Worm (Caenorhabditis elegans) whole organism, L1 larva: ENCODE data around the gene M04D8.4.

Experiments
- C04F5.9 ChIP-seq: sonication (generic microtip); optimal IDR thresholded peaks from 2 replicates; lab custom pipeline; 2016; ENCODE audit warnings: missing genetic modification characterization, missing compliant biosample characterization
- C34B4.2 ChIP-seq: sonication (generic microtip); optimal IDR thresholded peaks from 2 replicates; lab custom pipeline; 2017; ENCODE audit warnings: mild to moderate bottlenecking, missing genetic modification characterization, missing compliant biosample characterization
- F16B12.6 ChIP-seq: fragments of 150-350 bp; optimal IDR thresholded peaks from 2 replicates; lab custom pipeline; 2014; ENCODE audit warnings: missing biosample characterization, missing genetic modification characterization
- alr-1 ChIP-seq: fragments of 200-800 bp; sonication (Bioruptor generic); optimal IDR thresholded peaks from 2 replicates; lab custom pipeline; 2018; ENCODE audit warnings: borderline replicate concordance, mild to moderate bottlenecking, missing genetic modification characterization, missing compliant biosample characterization
- ceh-8 ChIP-seq: fragments of 200-800 bp; sonication (Bioruptor generic); optimal IDR thresholded peaks from 2 replicates; lab custom pipeline; 2018; ENCODE audit warnings: mild to moderate bottlenecking, missing genetic modification characterization, moderate library complexity, missing compliant biosample characterization
- ceh-90 ChIP-seq: sonication (generic microtip); optimal IDR thresholded peaks from 2 replicates; lab custom pipeline; 2016; ENCODE audit warnings: missing genetic modification characterization, missing compliant biosample characterization
- ces-1 ChIP-seq: fragments of 150-350 bp; optimal IDR thresholded peaks from 2 replicates; lab custom pipeline; 2014; ENCODE audit warnings: missing biosample characterization, missing genetic modification reagents, missing genetic modification characterization
- dpl-1 ChIP-seq, 3 experiments: fragments of 150-350 bp in 2 of 3; sonication (generic microtip) in 1 of 3; optimal IDR thresholded peaks; 2 replicates each; lab custom pipeline; 2014 to 2017; ENCODE audit warnings: missing biosample characterization in 3 of 3, missing genetic modification characterization in 3 of 3, missing genetic modification reagents in 3 of 3
- efl-1 ChIP-seq, 4 experiments: fragments of 150-350 bp; optimal IDR thresholded peaks in 3 of 4; peaks in 1 of 4; 1 replicate in 1 of 4; 2 replicates in 3 of 4; lab custom pipeline; 2014; ENCODE audit warnings: missing biosample characterization in 2 of 4, missing genetic modification characterization in 2 of 4, missing genetic modification reagents in 2 of 4
- efl-3 ChIP-seq: fragments of 200-800 bp; sonication (Bioruptor generic); optimal IDR thresholded peaks from 2 replicates; lab custom pipeline; 2018; ENCODE audit warnings: mild to moderate bottlenecking, missing genetic modification characterization, missing compliant biosample characterization
- egl-13 ChIP-seq: sonication (generic microtip); optimal IDR thresholded peaks from 2 replicates; lab custom pipeline; 2016; ENCODE audit warnings: missing genotype, missing genetic modification reagents, missing genetic modification characterization, missing compliant biosample characterization
- egl-27 ChIP-seq, 2 experiments: fragments of 150-350 bp in 1 of 2; sonication (generic microtip); optimal IDR thresholded peaks; 3 replicates each; lab custom pipeline; 2017 to 2018; ENCODE audit warnings: missing biosample characterization in 2 of 2, missing genetic modification characterization in 2 of 2, missing genetic modification reagents in 2 of 2
- elt-3 ChIP-seq, 6 experiments: fragments of 150-350 bp in 1 of 6; sonication (generic microtip); optimal IDR thresholded peaks; 2 replicates each; lab custom pipeline; 2017 to 2018; ENCODE audit warnings: missing biosample characterization in 6 of 6, missing genetic modification characterization in 6 of 6, inconsistent platforms in 1 of 6
- fkh-10 ChIP-seq: sonication (generic microtip); optimal IDR thresholded peaks from 2 replicates; lab custom pipeline; 2017; ENCODE audit warnings: missing biosample characterization, missing genetic modification reagents, missing genetic modification characterization
- fkh-8 ChIP-seq: sonication (generic microtip); optimal IDR thresholded peaks from 2 replicates; lab custom pipeline; 2016; ENCODE audit warnings: mild to moderate bottlenecking, missing genetic modification characterization, missing compliant biosample characterization
- fos-1 ChIP-seq: fragments of 150-350 bp; optimal IDR thresholded peaks from 2 replicates; lab custom pipeline; 2014; ENCODE audit warnings: missing biosample characterization, missing genetic modification characterization
- grh-1 ChIP-seq: fragments of 200-800 bp; sonication (Bioruptor generic); IDR thresholded peaks from 2 replicates; pipeline ENCODE4 v1.3.6; 2022; ENCODE audit warnings: missing genetic modification reagents, missing genetic modification characterization, missing compliant biosample characterization
- lin-13 ChIP-seq: fragments of 150-350 bp; optimal IDR thresholded peaks from 2 replicates; lab custom pipeline; 2014; ENCODE audit warnings: missing biosample characterization, missing genetic modification reagents, missing genetic modification characterization
- lin-15B ChIP-seq: fragments of 150-350 bp; sonication (generic microtip); optimal IDR thresholded peaks from 3 replicates; lab custom pipeline; 2014; ENCODE audit warnings: missing biosample characterization, missing genetic modification characterization
- lin-35 ChIP-seq, 2 experiments: fragments of 150-350 bp; optimal IDR thresholded peaks; 2 replicates each; lab custom pipeline; 2014; ENCODE audit warnings: missing biosample characterization in 2 of 2, missing genetic modification characterization in 2 of 2, missing genetic modification reagents in 2 of 2
- lin-39 ChIP-seq: fragments of 150-350 bp; optimal IDR thresholded peaks from 2 replicates; lab custom pipeline; 2014; ENCODE audit warnings: missing biosample characterization, missing genetic modification reagents, missing genetic modification characterization
- mab-9 ChIP-seq: fragments of 200-800 bp; sonication (Bioruptor generic); IDR thresholded peaks from 2 replicates; pipeline ENCODE4 v1.3.6; 2022; ENCODE audit warnings: missing genetic modification reagents, missing genetic modification characterization, missing compliant biosample characterization
- mef-2 ChIP-seq: fragments of 150-350 bp; optimal IDR thresholded peaks from 2 replicates; lab custom pipeline; 2014; ENCODE audit warnings: missing biosample characterization, missing genetic modification characterization
- mep-1 ChIP-seq: fragments of 150-350 bp; optimal IDR thresholded peaks from 2 replicates; lab custom pipeline; 2014; ENCODE audit warnings: missing biosample characterization, missing genetic modification characterization
- nhr-11 ChIP-seq: fragments of 150-350 bp; optimal IDR thresholded peaks from 2 replicates; lab custom pipeline; 2014; ENCODE audit warnings: missing biosample characterization, missing genetic modification characterization
- nhr-12 ChIP-seq: sonication (generic microtip); optimal IDR thresholded peaks from 2 replicates; lab custom pipeline; 2017; ENCODE audit warnings: missing biosample characterization, missing genetic modification characterization
- nhr-28 ChIP-seq: fragments of 150-350 bp; optimal IDR thresholded peaks from 2 replicates; lab custom pipeline; 2014; ENCODE audit warnings: missing biosample characterization, missing genetic modification characterization
- nhr-76 ChIP-seq: sonication (generic microtip); optimal IDR thresholded peaks from 2 replicates; lab custom pipeline; 2017; ENCODE audit warnings: missing biosample characterization, missing genetic modification characterization
- pax-3 ChIP-seq: fragments of 200-800 bp; sonication (Bioruptor generic); optimal IDR thresholded peaks from 2 replicates; lab custom pipeline; 2018; ENCODE audit warnings: mild to moderate bottlenecking, missing genetic modification characterization, moderate library complexity, missing compliant biosample characterization
- skn-1 ChIP-seq: fragments of 150-350 bp; optimal IDR thresholded peaks from 2 replicates; lab custom pipeline; 2014; ENCODE audit warnings: missing biosample characterization, missing genetic modification characterization
- snpc-4 ChIP-seq: fragments of 150-350 bp; optimal IDR thresholded peaks from 2 replicates; lab custom pipeline; 2014; ENCODE audit warnings: missing biosample characterization, missing genetic modification characterization
- snu-23 ChIP-seq: sonication (generic microtip); optimal IDR thresholded peaks from 2 replicates; lab custom pipeline; 2016; ENCODE audit warnings: missing genetic modification characterization, missing compliant biosample characterization
- sox-4 ChIP-seq: sonication (generic microtip); optimal IDR thresholded peaks from 2 replicates; lab custom pipeline; 2016; ENCODE audit warnings: missing genetic modification characterization, missing compliant biosample characterization
- sup-37 ChIP-seq: fragments of 200-800 bp; sonication (Bioruptor generic); optimal IDR thresholded peaks from 2 replicates; lab custom pipeline; 2018; ENCODE audit warnings: mild to moderate bottlenecking, missing genetic modification characterization, missing compliant biosample characterization
- tbx-2 ChIP-seq: sonication (generic microtip); optimal IDR thresholded peaks from 2 replicates; lab custom pipeline; 2016; ENCODE audit warnings: missing genetic modification characterization, missing compliant biosample characterization
- unc-130 ChIP-seq: fragments of 150-350 bp; optimal IDR thresholded peaks from 2 replicates; lab custom pipeline; 2017; ENCODE audit warnings: missing biosample characterization, missing genetic modification characterization, inconsistent platforms
- unc-30 ChIP-seq: sonication (generic microtip); optimal IDR thresholded peaks from 2 replicates; lab custom pipeline; 2017; ENCODE audit warnings: missing biosample characterization, missing genetic modification characterization
- vab-15 ChIP-seq: sonication (generic microtip); optimal IDR thresholded peaks from 2 replicates; lab custom pipeline; 2017; ENCODE audit warnings: missing genotype, mild to moderate bottlenecking, missing genetic modification characterization, missing compliant biosample characterization
- xbp-1 ChIP-seq: sonication (generic microtip); optimal IDR thresholded peaks from 2 replicates; lab custom pipeline; 2016; ENCODE audit warnings: missing genetic modification characterization, missing compliant biosample characterization
- zag-1 ChIP-seq: fragments of 150-350 bp; optimal IDR thresholded peaks from 2 replicates; lab custom pipeline; 2014; ENCODE audit warnings: missing biosample characterization, missing genetic modification characterization
- zip-4 ChIP-seq: fragments of 200-800 bp; sonication (Bioruptor generic); optimal IDR thresholded peaks from 2 replicates; lab custom pipeline; 2018; ENCODE audit warnings: mild to moderate bottlenecking, missing genetic modification characterization, moderate library complexity, missing compliant biosample characterization
- ztf-11 ChIP-seq, 2 experiments: sonication (generic microtip); optimal IDR thresholded peaks; 2 replicates each; lab custom pipeline; 2016 to 2017; ENCODE audit warnings: missing genetic modification characterization in 2 of 2, missing biosample characterization in 1 of 2, missing compliant biosample characterization in 1 of 2
- ztf-4 ChIP-seq: fragments of 150-350 bp; optimal IDR thresholded peaks from 2 replicates; lab custom pipeline; 2014; ENCODE audit warnings: missing biosample characterization, missing genetic modification characterization

Gene M04D8.4

ce11 chrIII:10030549-10030948 lies at the start of gene M04D8.4:
Gene M04D8.4, minus strand, starts transcription at chrIII:10030649.
- peak; percentile 60 for TF ChIP-seq ceh-8 (GFP tag; lab: Kevin White, UChicago)
- no peak for TF ChIP-seq unc-30 (tag; lab: Kevin White, UChicago)

- no peak for TF ChIP-seq egl-27 (tag; optimal IDR thresholded peaks at IDR 0.05; lab: Kevin White, UChicago)
- no peak for TF ChIP-seq sox-4 (tag; lab: Kevin White, UChicago)
- no peak for TF ChIP-seq ztf-4 (tag; lab: Kevin White, UChicago)
- TF ChIP-seq fkh-8 (tag; lab: Kevin White, UChicago), result no peak
- TF ChIP-seq xbp-1, result no peak
- TF ChIP-seq skn-1 (tag; lab: Kevin White, UChicago), result no peak
- TF ChIP-seq fos-1, result no peak
- no peak for TF ChIP-seq nhr-76
- TF ChIP-seq ces-1 (GFP tag; lab: Kevin White, UChicago), result no peak
- TF ChIP-seq unc-130, result no peak
- no peak for TF ChIP-seq nhr-12 (tag; lab: Kevin White, UChicago)
- TF ChIP-seq snu-23 (GFP tag; lab: Kevin White, UChicago), result no peak
- TF ChIP-seq vab-15, result no peak
- TF ChIP-seq fkh-10, result no peak
- no peak for TF ChIP-seq sup-37 (GFP tag; lab: Kevin White, UChicago)
- TF ChIP-seq lin-39, result no peak
- TF ChIP-seq ztf-11 (tag; optimal IDR thresholded peaks at IDR 0.05; lab: Kevin White, UChicago), result no peak
- TF ChIP-seq nhr-11 (tag; lab: Kevin White, UChicago), result no peak
- no peak for TF ChIP-seq zip-4
- TF ChIP-seq elt-3 (tag; optimal IDR thresholded peaks at IDR 0.05; lab: Kevin White, UChicago), result no peak
Observed at ce11 chrIII:10078784-10079183, 48.3 kb upstream of the M04D8.4 start.

DNA sequence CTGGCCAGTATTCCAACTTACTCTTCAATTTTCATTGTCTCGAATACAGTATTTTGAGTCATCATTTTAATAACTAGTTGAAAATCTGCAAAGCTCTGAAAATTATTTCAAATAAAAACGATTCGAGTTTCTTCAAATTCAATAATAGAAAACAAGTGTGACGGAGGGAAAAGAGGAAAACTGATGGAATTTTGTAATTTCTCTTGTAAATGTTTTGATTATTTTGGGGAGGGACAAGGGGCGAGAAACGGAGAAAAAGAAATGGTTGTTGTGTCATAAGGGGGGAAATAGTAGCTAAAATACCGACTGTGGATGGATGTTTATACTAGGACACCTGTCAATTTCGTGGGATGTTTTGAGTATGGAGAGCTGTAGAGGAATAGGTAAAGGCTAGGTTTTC lies 47.7 kb upstream of the M04D8.4 start, which contains the start of gene T16G12.9:
Gene T16G12.9, minus strand, starts transcription at position 101 of the 400 bp plus-strand sequence.
- no peak for TF ChIP-seq tbx-2 (tag; lab: Kevin White, UChicago)
- no peak for TF ChIP-seq C34B4.2 (tag; lab: Kevin White, UChicago)
- TF ChIP-seq lin-13 (GFP tag; lab: Kevin White, UChicago), result no peak
- no peak for TF ChIP-seq ceh-8 (GFP tag; lab: Kevin White, UChicago)
- no peak for TF ChIP-seq lin-15B (tag; lab: Kevin White, UChicago)
- no peak for TF ChIP-seq nhr-76
- no peak for TF ChIP-seq F16B12.6 (tag; lab: Kevin White, UChicago)
- no peak for TF ChIP-seq sup-37 (GFP tag; lab: Kevin White, UChicago)
- TF ChIP-seq lin-35 (GFP tag; optimal IDR thresholded peaks at IDR 0.05; lab: Kevin White, UChicago), result no peak
- TF ChIP-seq efl-3 (GFP tag; lab: Kevin White, UChicago), result no peak
- TF ChIP-seq ceh-90 (tag; lab: Kevin White, UChicago), result no peak
- TF ChIP-seq snpc-4 (tag; lab: Kevin White, UChicago), result no peak
- no peak for TF ChIP-seq nhr-12 (tag; lab: Kevin White, UChicago)
- no peak for TF ChIP-seq mep-1 (tag; lab: Kevin White, UChicago)
- TF ChIP-seq snu-23 (GFP tag; lab: Kevin White, UChicago), result no peak

DNA sequence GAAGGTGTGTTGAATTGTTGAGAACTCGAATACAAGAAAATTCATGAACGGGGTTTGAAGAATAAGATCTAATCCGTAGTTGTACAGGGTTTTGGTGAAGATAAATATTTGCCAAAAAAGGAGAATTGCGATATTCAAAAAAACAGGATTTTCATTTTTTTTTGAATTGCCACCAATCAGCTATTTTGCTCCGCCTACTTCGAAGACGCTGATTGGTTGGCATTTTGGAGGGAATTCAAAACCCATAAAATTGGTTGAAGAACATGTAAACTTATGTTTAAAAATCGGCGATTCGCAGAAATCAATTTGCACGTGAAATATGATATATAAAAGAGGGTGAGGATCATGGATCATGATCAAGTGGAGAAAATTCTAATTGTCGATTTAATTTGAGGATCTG lies 45.6 kb upstream of the M04D8.4 start:
- TF ChIP-seq dpl-1 (GFP tag; optimal IDR thresholded peaks at IDR 0.05; lab: Kevin White, UChicago) (peak in 1 of 3 experiments; percentile 8), efl-1 (optimal IDR thresholded peaks at IDR 0.05; lab: Kevin White, UChicago) (no peak), efl-1 (GFP tag; optimal IDR thresholded peaks at IDR 0.05 in 1 of 2; lab: Kevin White, UChicago) (peak in 1 of 2 experiments; percentile 4), lin-35 (GFP tag; optimal IDR thresholded peaks at IDR 0.05; lab: Kevin White, UChicago) (no peak)

DNA sequence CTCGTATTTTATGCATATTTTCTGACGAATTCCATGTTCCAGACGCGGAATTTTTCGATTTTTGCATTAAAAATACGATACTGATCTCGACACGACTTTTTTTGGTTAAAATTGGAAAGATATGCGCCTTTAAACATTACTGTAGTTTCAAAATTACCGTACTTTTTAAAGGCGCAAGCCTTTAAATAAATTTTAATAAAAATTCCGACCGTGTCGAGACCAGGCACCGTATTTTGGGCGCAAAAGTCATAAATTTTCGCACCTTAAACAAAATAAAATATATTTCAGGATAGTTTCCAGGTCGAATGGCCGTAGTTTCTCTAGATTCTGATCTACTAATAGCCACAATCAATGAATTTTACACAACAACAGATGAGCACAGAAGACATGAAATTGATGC lies 38.8 kb upstream of the M04D8.4 start, which contains the start of gene T16G12.6:
Gene T16G12.6, plus strand, starts transcription at position 301 of the 400 bp plus-strand sequence.
- TF ChIP-seq fos-1 (no peak), nhr-28 (tag; lab: Kevin White, UChicago) (no peak), nhr-11 (tag; lab: Kevin White, UChicago) (no peak), mef-2 (tag; lab: Kevin White, UChicago) (no peak), elt-3 (tag; optimal IDR thresholded peaks at IDR 0.05; lab: Kevin White, UChicago) (no peak), zag-1 (no peak), F16B12.6 (tag; lab: Kevin White, UChicago) (no peak), snu-23 (GFP tag; lab: Kevin White, UChicago) (no peak), vab-15 (no peak), alr-1 (tag; lab: Kevin White, UChicago) (no peak), egl-13 (tag; lab: Kevin White, UChicago) (no peak), C04F5.9 (no peak), grh-1 (no peak), xbp-1 (no peak), pax-3 (no peak), mab-9 (GFP tag; lab: Robert Waterston, UW) (no peak)
- TF ChIP-seq, all 84 proteins: peak for 0
